Worm (Caenorhabditis elegans) whole organism, L3 larva: ENCODE data around the gene itsn-1.

Experiments
- R02D3.7 ChIP-seq: fragments of 150-350 bp; optimal IDR thresholded peaks from 2 replicates; lab custom pipeline; 2014; ENCODE audit warnings: missing biosample characterization, missing genetic modification characterization
- ZK546.5 ChIP-seq: sonication (generic microtip); optimal IDR thresholded peaks from 2 replicates; lab custom pipeline; 2017; ENCODE audit warnings: missing biosample characterization, missing genetic modification characterization
- aly-2 ChIP-seq: fragments of 150-350 bp; optimal IDR thresholded peaks from 2 replicates; lab custom pipeline; 2014; ENCODE audit warnings: missing biosample characterization, missing genetic modification characterization
- ama-1 ChIP-seq: fragments of 150-350 bp; optimal IDR thresholded peaks from 2 replicates; lab custom pipeline; 2018
- ceh-16 ChIP-seq: sonication (generic microtip); optimal IDR thresholded peaks from 2 replicates; lab custom pipeline; 2017; ENCODE audit warnings: missing biosample characterization, missing genetic modification characterization
- ceh-28 ChIP-seq: fragments of 150-350 bp; optimal IDR thresholded peaks from 2 replicates; lab custom pipeline; 2014; ENCODE audit warnings: missing biosample characterization, missing genetic modification reagents, missing genetic modification characterization
- egl-27 ChIP-seq: sonication (generic microtip); optimal IDR thresholded peaks from 4 replicates; lab custom pipeline; 2017; ENCODE audit warnings: missing biosample characterization, missing genetic modification reagents, missing genetic modification characterization
- elt-2 ChIP-seq: sonication (generic microtip); optimal IDR thresholded peaks from 2 replicates; lab custom pipeline; 2016; ENCODE audit warnings: missing genetic modification reagents, mild to moderate bottlenecking, missing genetic modification characterization, missing compliant biosample characterization
- eor-1 ChIP-seq, 2 experiments: fragments of 150-350 bp; optimal IDR thresholded peaks; 2 replicates each; lab custom pipeline; 2014 to 2018; ENCODE audit warnings: missing biosample characterization in 2 of 2, missing genetic modification characterization in 2 of 2
- fkh-10 ChIP-seq: sonication (generic microtip); optimal IDR thresholded peaks from 2 replicates; lab custom pipeline; 2017; ENCODE audit warnings: missing biosample characterization, missing genetic modification reagents, missing genetic modification characterization
- fkh-2 ChIP-seq: fragments of 150-350 bp; optimal IDR thresholded peaks from 2 replicates; lab custom pipeline; 2014; ENCODE audit warnings: missing biosample characterization, missing genetic modification reagents, missing genetic modification characterization
- jun-1 ChIP-seq: fragments of 150-350 bp; optimal IDR thresholded peaks from 2 replicates; lab custom pipeline; 2014; ENCODE audit warnings: missing biosample characterization, missing genetic modification reagents, missing genetic modification characterization
- lin-15B ChIP-seq: fragments of 150-350 bp; optimal IDR thresholded peaks from 2 replicates; lab custom pipeline; 2014; ENCODE audit warnings: missing biosample characterization, missing genetic modification characterization
- lin-39 ChIP-seq: fragments of 150-350 bp; optimal IDR thresholded peaks from 2 replicates; lab custom pipeline; 2018; ENCODE audit warnings: missing biosample characterization, missing genetic modification reagents, missing genetic modification characterization
- lsy-12 ChIP-seq: sonication (generic microtip); optimal IDR thresholded peaks from 2 replicates; lab custom pipeline; 2016; ENCODE audit warnings: mild to moderate bottlenecking, missing genetic modification characterization, missing compliant biosample characterization
- mdl-1 ChIP-seq: fragments of 150-350 bp; optimal IDR thresholded peaks from 2 replicates; lab custom pipeline; 2014; ENCODE audit warnings: missing biosample characterization, missing genetic modification characterization
- mml-1 ChIP-seq: fragments of 150-350 bp; sonication (generic microtip); optimal IDR thresholded peaks from 3 replicates; lab custom pipeline; 2014; ENCODE audit warnings: missing biosample characterization, missing genetic modification characterization
- nfya-1 ChIP-seq: sonication (generic microtip); optimal IDR thresholded peaks from 2 replicates; lab custom pipeline; 2017; ENCODE audit warnings: missing genetic modification characterization, mild to moderate bottlenecking, missing compliant biosample characterization, antibody characterized with exemption, moderate library complexity; ENCODE audit not compliant: insufficient read depth
- nhr-11 ChIP-seq: fragments of 150-350 bp; optimal IDR thresholded peaks from 2 replicates; lab custom pipeline; 2014; ENCODE audit warnings: missing biosample characterization, missing genetic modification characterization
- nhr-12 ChIP-seq: fragments of 150-350 bp; optimal IDR thresholded peaks from 2 replicates; lab custom pipeline; 2014; ENCODE audit warnings: missing biosample characterization, missing genetic modification characterization
- nhr-23 ChIP-seq: fragments of 150-350 bp; optimal IDR thresholded peaks from 2 replicates; lab custom pipeline; 2014; ENCODE audit warnings: missing biosample characterization, missing genetic modification reagents, missing genetic modification characterization
- nhr-237 ChIP-seq: fragments of 150-350 bp; optimal IDR thresholded peaks from 2 replicates; lab custom pipeline; 2014; ENCODE audit warnings: missing biosample characterization, missing genetic modification characterization
- nhr-25 ChIP-seq: sonication (generic microtip); optimal IDR thresholded peaks from 2 replicates; lab custom pipeline; 2017; ENCODE audit warnings: missing biosample characterization, missing genetic modification characterization
- nhr-28 ChIP-seq: fragments of 150-350 bp; optimal IDR thresholded peaks from 2 replicates; lab custom pipeline; 2014; ENCODE audit warnings: missing biosample characterization, missing genetic modification characterization
- nhr-43 ChIP-seq: sonication (generic microtip); optimal IDR thresholded peaks from 2 replicates; lab custom pipeline; 2016; ENCODE audit warnings: mild to moderate bottlenecking, missing genetic modification characterization, missing compliant biosample characterization; ENCODE audit not compliant: poor library complexity, severe bottlenecking
- nhr-67 ChIP-seq: fragments of 150-350 bp; optimal IDR thresholded peaks from 2 replicates; lab custom pipeline; 2014; ENCODE audit warnings: missing biosample characterization, missing genetic modification characterization
- pha-4 ChIP-seq: fragments of 150-350 bp; optimal IDR thresholded peaks from 2 replicates; lab custom pipeline; 2014; ENCODE audit warnings: missing biosample characterization, missing genetic modification reagents, missing genetic modification characterization
- pqm-1 ChIP-seq: fragments of 150-350 bp; optimal IDR thresholded peaks from 2 replicates; lab custom pipeline; 2017; ENCODE audit warnings: missing biosample characterization, missing genetic modification characterization, inconsistent platforms
- sea-2 ChIP-seq: fragments of 150-350 bp; sonication (generic microtip); optimal IDR thresholded peaks from 4 replicates; lab custom pipeline; 2014; ENCODE audit warnings: missing biosample characterization, missing genetic modification reagents, missing genetic modification characterization
- skn-1 ChIP-seq: fragments of 150-350 bp; optimal IDR thresholded peaks from 2 replicates; lab custom pipeline; 2014; ENCODE audit warnings: missing biosample characterization, missing genetic modification characterization
- unc-39 ChIP-seq: sonication (generic microtip); optimal IDR thresholded peaks from 4 replicates; lab custom pipeline; 2017; ENCODE audit warnings: missing biosample characterization, missing genetic modification characterization
- ztf-4 ChIP-seq: fragments of 150-350 bp; optimal IDR thresholded peaks from 2 replicates; lab custom pipeline; 2014; ENCODE audit warnings: missing biosample characterization, missing genetic modification characterization

itsn-1 gene

DNA sequence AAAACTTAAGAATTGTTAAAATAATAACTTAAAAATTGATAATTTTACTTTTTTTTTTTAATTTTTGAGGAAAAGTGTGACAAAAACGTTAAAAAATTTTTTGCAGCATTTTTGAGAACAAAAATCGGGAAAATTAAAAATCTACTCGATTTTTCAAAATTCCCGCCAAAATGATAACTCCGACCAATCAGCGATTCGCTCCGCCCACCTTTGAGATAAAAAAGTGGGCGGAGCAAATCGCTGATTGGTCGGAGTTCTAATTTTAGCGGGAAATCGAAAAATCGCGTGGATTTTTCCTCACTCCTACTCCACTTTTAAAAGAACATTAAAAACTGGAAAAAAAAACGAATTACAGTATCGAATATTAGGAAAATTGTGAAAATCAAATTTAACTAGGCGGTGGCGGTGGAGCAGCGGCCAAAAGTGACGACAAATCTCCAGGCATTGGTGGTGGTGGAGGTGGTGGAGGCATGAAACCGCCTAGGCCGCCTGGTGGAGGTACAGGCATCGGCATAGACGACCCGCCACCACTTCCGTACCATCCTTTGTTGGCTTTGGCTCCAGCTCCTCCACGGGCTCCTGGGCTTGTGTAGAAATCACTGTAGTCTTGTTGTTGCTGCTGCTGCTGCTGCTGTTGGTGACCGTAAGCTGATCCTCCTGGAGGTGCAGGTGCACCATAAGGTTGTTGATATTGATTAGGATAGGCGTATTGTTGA is 15.2 kb upstream of the itsn-1 start:
- TF ChIP-seq nhr-12 (no peak), nfya-1 (tag; lab: Kevin White, UChicago) (peak; percentile 98)
- TF ChIP-seq, all 47 proteins: peak for 1

DNA sequence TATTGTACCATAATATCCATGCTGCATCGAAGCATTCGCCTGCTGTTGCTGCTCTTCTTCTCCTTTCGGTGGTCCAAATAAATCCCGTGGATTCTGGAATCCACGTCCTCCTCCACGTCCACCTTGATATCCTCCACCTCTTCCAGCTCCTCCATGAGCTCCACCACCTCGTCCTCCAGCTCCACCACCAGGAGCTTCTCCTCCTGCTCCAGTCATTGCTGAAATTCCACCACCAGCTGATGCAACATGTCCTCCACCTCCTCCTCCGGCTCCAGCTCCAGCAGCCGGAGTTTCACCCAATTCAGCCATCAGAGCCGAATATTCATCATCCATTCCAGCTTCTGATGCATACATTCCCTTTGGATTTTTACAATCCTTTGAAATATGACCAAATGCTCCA is 13.9 kb upstream of the itsn-1 start:
- no peak for TF ChIP-seq ZK546.5 (tag; lab: Kevin White, UChicago)
- TF ChIP-seq lin-39 (tag; lab: Kevin White, UChicago) = no peak
- TF ChIP-seq nhr-11 = no peak
- TF ChIP-seq unc-39 (tag; lab: Kevin White, UChicago) = no peak
- no peak for TF ChIP-seq fkh-10 (GFP tag; lab: Kevin White, UChicago)
- no peak for TF ChIP-seq fkh-2 (tag; lab: Kevin White, UChicago)
- TF ChIP-seq nhr-67 (tag; lab: Kevin White, UChicago) = no peak
- no peak for TF ChIP-seq R02D3.7 (tag; lab: Kevin White, UChicago)
- no peak for TF ChIP-seq mml-1 (tag; lab: Kevin White, UChicago)
- TF ChIP-seq nhr-28 (tag; lab: Kevin White, UChicago) = no peak
- no peak for TF ChIP-seq ztf-4
- TF ChIP-seq mdl-1 (tag; lab: Kevin White, UChicago) = no peak
- TF ChIP-seq sea-2 (GFP tag; lab: Kevin White, UChicago) = no peak

DNA sequence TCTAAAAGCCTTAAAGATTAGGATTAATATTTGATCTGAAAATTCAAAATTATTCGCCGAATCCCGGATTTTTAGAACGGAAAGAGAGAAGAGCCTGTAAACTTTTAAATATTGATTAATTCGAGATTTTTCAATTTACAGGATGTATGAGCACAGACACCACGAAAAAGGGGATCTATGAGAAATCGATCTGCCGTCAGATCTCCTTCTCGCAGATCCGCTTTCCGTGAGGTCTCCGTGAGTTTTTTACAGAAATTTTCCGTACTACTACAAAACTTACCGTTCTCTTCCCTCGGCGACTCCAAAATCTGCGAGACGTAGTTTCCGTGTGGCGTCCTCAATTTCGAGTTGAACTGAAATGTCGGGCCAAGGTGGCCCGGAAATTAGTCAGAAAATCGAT is 11.3 kb upstream of the itsn-1 start:
- no peak for TF ChIP-seq fkh-10 (GFP tag; lab: Kevin White, UChicago)
- no peak for TF ChIP-seq lsy-12
- no peak for TF ChIP-seq lin-39 (tag; lab: Kevin White, UChicago)
- TF ChIP-seq ceh-16 = no peak
- TF ChIP-seq pqm-1 = no peak
- no peak for TF ChIP-seq nhr-12
- no peak for TF ChIP-seq fkh-2 (tag; lab: Kevin White, UChicago)
- TF ChIP-seq aly-2 (tag; lab: Kevin White, UChicago) = no peak
- TF ChIP-seq nhr-67 (tag; lab: Kevin White, UChicago) = no peak

DNA sequence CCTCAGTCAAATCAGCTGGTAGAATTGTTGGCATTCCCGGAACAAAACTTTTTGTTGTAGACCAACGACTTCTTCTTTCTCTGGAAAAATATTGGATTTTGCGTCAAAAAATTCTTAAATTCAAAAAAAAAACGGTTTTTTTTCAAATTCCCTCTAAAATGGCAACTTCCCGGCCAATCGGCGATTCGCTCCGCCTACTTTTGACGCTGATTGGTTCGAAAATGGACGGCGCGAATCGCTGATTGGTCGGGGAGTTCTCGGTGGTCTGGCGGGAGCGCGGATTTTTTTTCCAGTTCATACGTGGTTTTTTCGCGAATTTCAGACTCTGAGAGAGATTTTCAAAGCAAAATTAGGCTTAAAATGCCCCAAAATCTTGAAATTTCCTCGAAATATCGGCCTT is 10.7 kb upstream of the itsn-1 start:
- TF ChIP-seq ZK546.5 (tag; lab: Kevin White, UChicago) (no peak), nfya-1 (tag; lab: Kevin White, UChicago) (peak; percentile 87)
- TF ChIP-seq, all 47 proteins: peak for 1

DNA sequence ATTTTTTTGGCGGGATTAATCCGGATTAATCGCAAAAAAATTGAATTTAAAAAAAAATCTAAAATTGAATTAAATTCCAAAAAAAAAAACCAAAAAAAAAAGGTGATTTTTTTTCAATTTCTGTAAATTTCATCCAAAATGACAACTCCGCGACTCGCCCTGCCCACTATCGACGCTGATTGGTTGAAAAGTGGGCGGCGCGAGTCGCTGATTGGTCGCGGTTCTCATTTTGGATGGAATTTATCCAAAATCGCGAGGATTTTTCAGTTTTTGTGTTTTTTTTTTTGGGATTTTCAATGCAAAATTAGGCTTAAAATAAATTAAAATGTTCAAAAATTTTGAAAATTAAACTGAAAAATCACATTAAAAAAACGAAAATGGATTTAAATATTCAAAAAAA is 10.0 kb upstream of the itsn-1 start:
- peak; percentile 91 for TF ChIP-seq nfya-1 (tag; lab: Kevin White, UChicago)
- no peak for TF ChIP-seq elt-2 (tag; lab: Kevin White, UChicago)

DNA sequence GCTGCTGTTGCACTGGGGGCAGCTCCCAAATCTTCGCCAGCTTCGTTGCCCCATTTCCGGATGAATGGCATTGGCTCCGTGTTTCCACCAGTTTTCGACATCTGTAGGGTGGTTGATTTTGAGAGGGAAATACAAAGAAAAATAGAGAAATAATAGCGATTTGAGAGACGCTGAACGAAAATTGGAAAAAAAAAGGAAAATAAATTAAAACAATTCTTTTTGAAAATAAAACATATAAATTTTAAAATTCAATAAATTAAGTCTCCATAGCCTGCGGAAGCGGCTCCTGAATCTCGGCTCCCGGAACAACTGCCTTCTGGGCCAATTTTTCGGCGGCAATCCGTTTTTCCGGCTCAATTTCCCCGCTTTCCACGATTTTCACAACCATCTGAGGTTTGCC is 8.6 kb upstream of the itsn-1 start, which contains the start of gene sfa-1:
Gene sfa-1 (minus strand): TSS at position 101 of the 400 bp plus-strand sequence.
- TF ChIP-seq nhr-12 (no peak), skn-1 (tag; lab: Kevin White, UChicago) (no peak), ceh-28 (tag; lab: Kevin White, UChicago) (no peak), jun-1 (tag; lab: Kevin White, UChicago) (no peak), aly-2 (tag; lab: Kevin White, UChicago) (no peak), R02D3.7 (tag; lab: Kevin White, UChicago) (no peak), ZK546.5 (tag; lab: Kevin White, UChicago) (no peak), ztf-4 (no peak)

DNA sequence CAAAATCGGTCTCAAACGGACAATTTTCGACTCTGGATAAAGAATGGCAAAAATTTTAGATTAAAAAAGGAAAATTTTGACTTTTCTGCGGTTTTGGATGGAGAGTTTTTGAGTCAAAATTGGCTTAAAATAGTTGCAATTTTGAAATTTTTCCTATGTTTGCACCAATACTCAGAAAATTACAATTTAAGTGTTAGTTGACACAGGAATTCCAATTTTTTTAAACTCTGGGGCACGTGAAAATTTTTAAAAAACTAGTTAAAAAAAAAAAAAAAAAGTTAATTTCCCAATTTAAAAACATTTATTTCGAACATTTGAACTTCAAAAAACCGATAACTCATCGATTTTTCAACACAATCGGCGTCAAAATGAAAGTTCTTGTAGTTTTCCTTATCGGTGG is 7.7 kb upstream of the itsn-1 start, which contains the start of gene Y116A8C.33:
Gene Y116A8C.33 (plus strand): TSS at position 301 of the 400 bp plus-strand sequence.
- TF ChIP-seq ama-1 (no peak), pqm-1 (no peak), egl-27 (tag; lab: Kevin White, UChicago) (no peak), lin-15B (tag; lab: Kevin White, UChicago) (no peak), nhr-43 (tag; lab: Kevin White, UChicago) (no peak), skn-1 (tag; lab: Kevin White, UChicago) (no peak), nhr-23 (tag; lab: Kevin White, UChicago) (no peak), elt-2 (tag; lab: Kevin White, UChicago) (no peak), nhr-237 (tag; lab: Kevin White, UChicago) (no peak), unc-39 (tag; lab: Kevin White, UChicago) (no peak), nhr-11 (no peak), pha-4 (tag; lab: Kevin White, UChicago) (no peak), ZK546.5 (tag; lab: Kevin White, UChicago) (no peak), eor-1 (tag; optimal IDR thresholded peaks at IDR 0.05; lab: Kevin White, UChicago) (no peak), nhr-25 (tag; lab: Kevin White, UChicago) (no peak)
- TF ChIP-seq, all 47 proteins: peak for 0
